Worm (Caenorhabditis elegans) whole organism, L1 larva: ENCODE results near the gene F55A11.11.

Experiments used
- C16A3.4 ChIP-seq: fragments of 150-350 bp; optimal IDR thresholded peaks from 2 replicates; lab custom pipeline; 2014; ENCODE audit warnings: missing biosample characterization, missing genetic modification characterization
- C34B4.2 ChIP-seq: sonication (generic microtip); optimal IDR thresholded peaks from 2 replicates; lab custom pipeline; 2017; ENCODE audit warnings: mild to moderate bottlenecking, missing genetic modification characterization, missing compliant biosample characterization
- F16B12.6 ChIP-seq: fragments of 150-350 bp; optimal IDR thresholded peaks from 2 replicates; lab custom pipeline; 2014; ENCODE audit warnings: missing biosample characterization, missing genetic modification characterization
- Y116A8C.19 ChIP-seq: sonication (generic microtip); optimal IDR thresholded peaks from 2 replicates; lab custom pipeline; 2016; ENCODE audit warnings: missing compliant biosample characterization, missing genetic modification characterization, borderline replicate concordance
- aly-2 ChIP-seq: fragments of 150-350 bp; optimal IDR thresholded peaks from 2 replicates; lab custom pipeline; 2014; ENCODE audit warnings: missing biosample characterization, missing genetic modification characterization
- ama-1 ChIP-seq: fragments of 150-350 bp; optimal IDR thresholded peaks from 2 replicates; lab custom pipeline; 2014
- blmp-1 ChIP-seq: fragments of 150-350 bp; optimal IDR thresholded peaks from 2 replicates; lab custom pipeline; 2014; ENCODE audit warnings: missing biosample characterization, missing genetic modification characterization
- ceh-63 ChIP-seq: fragments of 200-800 bp; sonication (Bioruptor generic); optimal IDR thresholded peaks from 2 replicates; lab custom pipeline; 2018; ENCODE audit warnings: mild to moderate bottlenecking, missing genetic modification characterization, missing compliant biosample characterization
- ceh-8 ChIP-seq: fragments of 200-800 bp; sonication (Bioruptor generic); optimal IDR thresholded peaks from 2 replicates; lab custom pipeline; 2018; ENCODE audit warnings: mild to moderate bottlenecking, missing genetic modification characterization, moderate library complexity, missing compliant biosample characterization
- ceh-82 ChIP-seq, 3 experiments: fragments of 150-350 bp in 1 of 3; sonication (generic microtip) in 2 of 3; optimal IDR thresholded peaks; 2 replicates each; lab custom pipeline; 2014 to 2017; ENCODE audit warnings: missing biosample characterization in 3 of 3, missing genetic modification characterization in 3 of 3
- ceh-90 ChIP-seq: sonication (generic microtip); optimal IDR thresholded peaks from 2 replicates; lab custom pipeline; 2016; ENCODE audit warnings: missing genetic modification characterization, missing compliant biosample characterization
- dpl-1 ChIP-seq, 3 experiments: fragments of 150-350 bp in 2 of 3; sonication (generic microtip) in 1 of 3; optimal IDR thresholded peaks; 2 replicates each; lab custom pipeline; 2014 to 2017; ENCODE audit warnings: missing biosample characterization in 3 of 3, missing genetic modification characterization in 3 of 3, missing genetic modification reagents in 3 of 3
- dsc-1 ChIP-seq: sonication (generic microtip); optimal IDR thresholded peaks from 2 replicates; lab custom pipeline; 2016; ENCODE audit warnings: mild to moderate bottlenecking, missing genetic modification characterization, missing compliant biosample characterization
- efl-1 ChIP-seq, 4 experiments: fragments of 150-350 bp; optimal IDR thresholded peaks in 3 of 4; peaks in 1 of 4; 1 replicate in 1 of 4; 2 replicates in 3 of 4; lab custom pipeline; 2014; ENCODE audit warnings: missing biosample characterization in 2 of 4, missing genetic modification characterization in 2 of 4, missing genetic modification reagents in 2 of 4
- efl-3 ChIP-seq: fragments of 200-800 bp; sonication (Bioruptor generic); optimal IDR thresholded peaks from 2 replicates; lab custom pipeline; 2018; ENCODE audit warnings: mild to moderate bottlenecking, missing genetic modification characterization, missing compliant biosample characterization
- egl-13 ChIP-seq: sonication (generic microtip); optimal IDR thresholded peaks from 2 replicates; lab custom pipeline; 2016; ENCODE audit warnings: missing genotype, missing genetic modification reagents, missing genetic modification characterization, missing compliant biosample characterization
- elt-3 ChIP-seq, 6 experiments: fragments of 150-350 bp in 1 of 6; sonication (generic microtip); optimal IDR thresholded peaks; 2 replicates each; lab custom pipeline; 2017 to 2018; ENCODE audit warnings: missing biosample characterization in 6 of 6, missing genetic modification characterization in 6 of 6, inconsistent platforms in 1 of 6
- fkh-10 ChIP-seq: sonication (generic microtip); optimal IDR thresholded peaks from 2 replicates; lab custom pipeline; 2017; ENCODE audit warnings: missing biosample characterization, missing genetic modification reagents, missing genetic modification characterization
- grh-1 ChIP-seq: fragments of 200-800 bp; sonication (Bioruptor generic); IDR thresholded peaks from 2 replicates; pipeline ENCODE4 v1.3.6; 2022; ENCODE audit warnings: missing genetic modification reagents, missing genetic modification characterization, missing compliant biosample characterization
- hlh-17 ChIP-seq: fragments of 200-800 bp; sonication (Bioruptor generic); optimal IDR thresholded peaks from 2 replicates; lab custom pipeline; 2018; ENCODE audit warnings: missing genetic modification characterization, mild to moderate bottlenecking, missing compliant biosample characterization, moderate library complexity, borderline replicate concordance
- hlh-4 ChIP-seq: sonication (generic microtip); optimal IDR thresholded peaks from 2 replicates; lab custom pipeline; 2016; ENCODE audit warnings: mild to moderate bottlenecking, missing genetic modification characterization, missing compliant biosample characterization
- hpl-2 ChIP-seq: fragments of 150-350 bp; optimal IDR thresholded peaks from 2 replicates; lab custom pipeline; 2014; ENCODE audit warnings: missing biosample characterization, missing genetic modification reagents, missing genetic modification characterization
- irx-1 ChIP-seq: sonication (generic microtip); optimal IDR thresholded peaks from 2 replicates; lab custom pipeline; 2016; ENCODE audit warnings: missing genetic modification characterization, missing compliant biosample characterization
- lin-13 ChIP-seq: fragments of 150-350 bp; optimal IDR thresholded peaks from 2 replicates; lab custom pipeline; 2014; ENCODE audit warnings: missing biosample characterization, missing genetic modification reagents, missing genetic modification characterization
- lin-14 ChIP-seq: fragments of 200-800 bp; sonication (Bioruptor generic); optimal IDR thresholded peaks from 2 replicates; lab custom pipeline; 2018; ENCODE audit warnings: mild to moderate bottlenecking, missing genetic modification characterization, moderate library complexity, missing compliant biosample characterization
- lin-15B ChIP-seq: fragments of 150-350 bp; sonication (generic microtip); optimal IDR thresholded peaks from 3 replicates; lab custom pipeline; 2014; ENCODE audit warnings: missing biosample characterization, missing genetic modification characterization
- lin-35 ChIP-seq, 2 experiments: fragments of 150-350 bp; optimal IDR thresholded peaks; 2 replicates each; lab custom pipeline; 2014; ENCODE audit warnings: missing biosample characterization in 2 of 2, missing genetic modification characterization in 2 of 2, missing genetic modification reagents in 2 of 2
- lin-39 ChIP-seq: fragments of 150-350 bp; optimal IDR thresholded peaks from 2 replicates; lab custom pipeline; 2014; ENCODE audit warnings: missing biosample characterization, missing genetic modification reagents, missing genetic modification characterization
- mdl-1 ChIP-seq, 2 experiments: fragments of 150-350 bp; optimal IDR thresholded peaks; 2 replicates each; lab custom pipeline; 2014 to 2017; ENCODE audit warnings: missing biosample characterization in 2 of 2, missing genetic modification characterization in 2 of 2, inconsistent platforms in 1 of 2
- mef-2 ChIP-seq: fragments of 150-350 bp; optimal IDR thresholded peaks from 2 replicates; lab custom pipeline; 2014; ENCODE audit warnings: missing biosample characterization, missing genetic modification characterization
- nhr-12 ChIP-seq: sonication (generic microtip); optimal IDR thresholded peaks from 2 replicates; lab custom pipeline; 2017; ENCODE audit warnings: missing biosample characterization, missing genetic modification characterization
- nhr-19 ChIP-seq: fragments of 200-800 bp; sonication (Bioruptor generic); conservative IDR thresholded peaks from 2 replicates; pipeline ENCODE4 v1.3.6; 2022; ENCODE audit warnings: missing genetic modification characterization, missing compliant biosample characterization
- nhr-237 ChIP-seq: fragments of 150-350 bp; optimal IDR thresholded peaks from 2 replicates; lab custom pipeline; 2014; ENCODE audit warnings: missing biosample characterization, missing genetic modification characterization
- nhr-28 ChIP-seq: fragments of 150-350 bp; optimal IDR thresholded peaks from 2 replicates; lab custom pipeline; 2014; ENCODE audit warnings: missing biosample characterization, missing genetic modification characterization
- nhr-47 ChIP-seq: sonication (generic microtip); optimal IDR thresholded peaks from 2 replicates; lab custom pipeline; 2016; ENCODE audit warnings: mild to moderate bottlenecking, missing genetic modification characterization, moderate library complexity, missing compliant biosample characterization
- nhr-90 ChIP-seq: sonication (generic microtip); optimal IDR thresholded peaks from 2 replicates; lab custom pipeline; 2016; ENCODE audit warnings: mild to moderate bottlenecking, missing genetic modification characterization, missing compliant biosample characterization; ENCODE audit not compliant: poor library complexity
- pax-3 ChIP-seq: fragments of 200-800 bp; sonication (Bioruptor generic); optimal IDR thresholded peaks from 2 replicates; lab custom pipeline; 2018; ENCODE audit warnings: mild to moderate bottlenecking, missing genetic modification characterization, moderate library complexity, missing compliant biosample characterization
- pqm-1 ChIP-seq: sonication (generic microtip); optimal IDR thresholded peaks from 3 replicates; lab custom pipeline; 2017; ENCODE audit warnings: missing biosample characterization, missing genetic modification characterization
- rnt-1 ChIP-seq: sonication (generic microtip); optimal IDR thresholded peaks from 2 replicates; lab custom pipeline; 2016; ENCODE audit warnings: mild to moderate bottlenecking, missing genetic modification characterization, moderate library complexity, missing compliant biosample characterization
- snu-23 ChIP-seq: sonication (generic microtip); optimal IDR thresholded peaks from 2 replicates; lab custom pipeline; 2016; ENCODE audit warnings: missing genetic modification characterization, missing compliant biosample characterization
- sox-4 ChIP-seq: sonication (generic microtip); optimal IDR thresholded peaks from 2 replicates; lab custom pipeline; 2016; ENCODE audit warnings: missing genetic modification characterization, missing compliant biosample characterization
- sup-37 ChIP-seq: fragments of 200-800 bp; sonication (Bioruptor generic); optimal IDR thresholded peaks from 2 replicates; lab custom pipeline; 2018; ENCODE audit warnings: mild to moderate bottlenecking, missing genetic modification characterization, missing compliant biosample characterization
- swsn-7 ChIP-seq: sonication (generic microtip); optimal IDR thresholded peaks from 2 replicates; lab custom pipeline; 2016; ENCODE audit warnings: missing genetic modification characterization, missing compliant biosample characterization
- unc-130 ChIP-seq: fragments of 150-350 bp; optimal IDR thresholded peaks from 2 replicates; lab custom pipeline; 2017; ENCODE audit warnings: missing biosample characterization, missing genetic modification characterization, inconsistent platforms
- unc-62 ChIP-seq: fragments of 150-350 bp; optimal IDR thresholded peaks from 2 replicates; lab custom pipeline; 2014; ENCODE audit warnings: missing biosample characterization, missing genetic modification reagents, missing genetic modification characterization
- unc-98 ChIP-seq: fragments of 200-800 bp; sonication (Bioruptor generic); IDR thresholded peaks from 2 replicates; pipeline ENCODE4 v1.3.6; 2022; ENCODE audit warnings: missing genetic modification characterization, missing compliant biosample characterization
- xbp-1 ChIP-seq: sonication (generic microtip); optimal IDR thresholded peaks from 2 replicates; lab custom pipeline; 2016; ENCODE audit warnings: missing genetic modification characterization, missing compliant biosample characterization
- ztf-11 ChIP-seq, 2 experiments: sonication (generic microtip); optimal IDR thresholded peaks; 2 replicates each; lab custom pipeline; 2016 to 2017; ENCODE audit warnings: missing genetic modification characterization in 2 of 2, missing biosample characterization in 1 of 2, missing compliant biosample characterization in 1 of 2
- ztf-4 ChIP-seq: fragments of 150-350 bp; optimal IDR thresholded peaks from 2 replicates; lab custom pipeline; 2014; ENCODE audit warnings: missing biosample characterization, missing genetic modification characterization

Gene F55A11.11

DNA sequence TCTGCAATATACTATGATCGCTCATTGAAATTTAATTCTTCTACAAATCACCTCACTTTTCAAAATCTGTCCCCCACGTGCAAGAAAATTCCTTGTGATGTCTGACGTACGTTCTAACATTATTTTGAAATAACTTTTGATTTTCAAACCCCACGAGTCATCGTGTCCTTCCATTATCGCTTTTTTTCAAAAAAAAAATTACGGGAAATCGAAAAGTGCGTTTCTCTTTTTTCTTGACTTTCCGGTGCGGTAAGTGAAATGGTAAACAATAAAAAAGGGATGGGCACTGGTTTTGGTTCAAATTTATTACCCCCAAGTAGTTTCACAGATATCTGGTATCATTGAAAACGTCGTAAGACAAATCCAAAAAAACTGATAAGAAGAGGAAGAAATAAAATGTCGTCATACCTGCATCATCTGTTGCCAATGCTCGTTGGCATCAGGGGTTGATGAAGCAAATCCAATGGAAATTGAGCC is 20.6 kb downstream of the F55A11.11 start (continued):
- TF ChIP-seq unc-130 (tag; lab: Kevin White, UChicago) (no peak), ceh-63 (GFP tag; lab: Kevin White, UChicago) (no peak), nhr-237 (tag; lab: Kevin White, UChicago) (no peak), nhr-47 (tag; lab: Kevin White, UChicago) (peak; percentile 49), elt-3 (tag; optimal IDR thresholded peaks at IDR 0.05; lab: Kevin White, UChicago) (peak in 4 of 6 experiments; percentile 24 to 33 (median 26)), snu-23 (peak; percentile 40), grh-1 (GFP tag; lab: Robert Waterston, UW) (0 out of 2 replicates have a peak, but pooled peaks have one; percentile 24), rnt-1 (tag; lab: Kevin White, UChicago) (no peak), unc-98 (GFP tag; lab: Robert Waterston, UW) (no peak), unc-62 (GFP tag; lab: Kevin White, UChicago) (no peak), Y116A8C.19 (tag; lab: Kevin White, UChicago) (no peak), lin-13 (no peak), nhr-12 (tag; lab: Kevin White, UChicago) (no peak), aly-2 (tag; lab: Kevin White, UChicago) (no peak), lin-15B (tag; lab: Kevin White, UChicago) (no peak), pax-3 (tag; lab: Kevin White, UChicago) (no peak), dpl-1 (GFP tag; optimal IDR thresholded peaks at IDR 0.05; lab: Kevin White, UChicago) (no peak), sox-4 (tag; lab: Kevin White, UChicago) (no peak), irx-1 (tag; lab: Kevin White, UChicago) (no peak), nhr-19 (GFP tag; lab: Robert Waterston, UW) (peak; percentile 62), fkh-10 (GFP tag; lab: Kevin White, UChicago) (no peak), ztf-4 (no peak), ceh-82 (tag; optimal IDR thresholded peaks at IDR 0.05; lab: Kevin White, UChicago) (no peak), lin-39 (tag; lab: Kevin White, UChicago) (no peak), swsn-7 (tag; lab: Kevin White, UChicago) (no peak), blmp-1 (tag; lab: Kevin White, UChicago) (peak; percentile 85), C34B4.2 (tag; lab: Kevin White, UChicago) (no peak), lin-14 (GFP tag; lab: Kevin White, UChicago) (peak; percentile 66), ama-1 (lab: Kevin White, UChicago) (no peak), C16A3.4 (tag; lab: Kevin White, UChicago) (no peak), efl-1 (optimal IDR thresholded peaks at IDR 0.05; lab: Kevin White, UChicago) (no peak), efl-1 (GFP tag; optimal IDR thresholded peaks at IDR 0.05 in 1 of 2; lab: Kevin White, UChicago) (peak in 1 of 2 experiments; percentile 79), hpl-2 (no peak), sup-37 (no peak), hlh-4 (tag; lab: Kevin White, UChicago) (no peak), ceh-90 (tag; lab: Kevin White, UChicago) (no peak), pqm-1 (tag; lab: Kevin White, UChicago) (no peak), efl-3 (GFP tag; lab: Kevin White, UChicago) (no peak), nhr-28 (tag; lab: Kevin White, UChicago) (no peak), xbp-1 (tag; lab: Kevin White, UChicago) (no peak), ztf-11 (tag; optimal IDR thresholded peaks at IDR 0.05; lab: Kevin White, UChicago) (no peak), lin-35 (GFP tag; optimal IDR thresholded peaks at IDR 0.05; lab: Kevin White, UChicago) (peak in 1 of 2 experiments; percentile 50), ceh-8 (GFP tag; lab: Kevin White, UChicago) (peak; percentile 44), egl-13 (tag; lab: Kevin White, UChicago) (no peak), F16B12.6 (no peak), dsc-1 (tag; lab: Kevin White, UChicago) (no peak), mdl-1 (tag; optimal IDR thresholded peaks at IDR 0.05; lab: Kevin White, UChicago) (no peak), nhr-90 (tag; lab: Kevin White, UChicago) (peak; percentile 32), hlh-17 (GFP tag; lab: Kevin White, UChicago) (no peak), mef-2 (tag; lab: Kevin White, UChicago) (no peak)
